Worm (Caenorhabditis elegans): ENCODE data around the gene gap-2.
A peak's percentile ranks its signal among the peaks of the same experiment; 100 is the strongest.

Gene gap-2

ce11 chrX:9543352-9543751, 71.1 kb downstream of the gap-2 start, which contains the start of gene F49E2.5:
Gene F49E2.5 (plus strand): TSS chrX:9543652.
- no peak for TF ChIP-seq med-1 (GFP tag; optimal IDR thresholded peaks at IDR 0.05; ENCODE audit: insufficient read depth)
- no peak for TF ChIP-seq ztf-29 (GFP tag; IDR thresholded peaks at IDR 0.05)
- no peak for TF ChIP-seq tab-1 (GFP tag; IDR thresholded peaks at IDR 0.05)
- no peak for TF ChIP-seq ref-1 (GFP tag; conservative IDR thresholded peaks at IDR 0.05)

- TF ChIP-seq T22C8.4 (GFP tag; IDR thresholded peaks at IDR 0.05), result no peak
- no peak for TF ChIP-seq klf-2 (GFP tag; conservative IDR thresholded peaks at IDR 0.05)
- no peak for TF ChIP-seq med-1 (GFP tag; optimal IDR thresholded peaks at IDR 0.05; ENCODE audit: insufficient read depth)
- no peak for TF ChIP-seq ztf-29 (GFP tag; IDR thresholded peaks at IDR 0.05)
- TF ChIP-seq tab-1 (GFP tag; IDR thresholded peaks at IDR 0.05), result no peak
- TF ChIP-seq ztf-23 (GFP tag; IDR thresholded peaks at IDR 0.05), result no peak
- TF ChIP-seq cog-1 (tag; optimal IDR thresholded peaks at IDR 0.05), result no peak
- TF ChIP-seq ref-1 (GFP tag; conservative IDR thresholded peaks at IDR 0.05), result no peak
- TF ChIP-seq flt-1 (GFP tag; IDR thresholded peaks at IDR 0.05), result no peak
Measured at ce11 chrX:9544405-9544804, 72.1 kb downstream of the gap-2 start.

ce11 chrX:9546640-9547039, 74.4 kb downstream of the gap-2 start:
- TF ChIP-seq cog-1 (tag; optimal IDR thresholded peaks at IDR 0.05), result no peak
- TF ChIP-seq flt-1 (GFP tag; IDR thresholded peaks at IDR 0.05), result no peak
- no peak for TF ChIP-seq ztf-23 (GFP tag; IDR thresholded peaks at IDR 0.05)
- TF ChIP-seq ztf-29 (GFP tag; IDR thresholded peaks at IDR 0.05), result no peak
- no peak for TF ChIP-seq T22C8.4 (GFP tag; IDR thresholded peaks at IDR 0.05)
- TF ChIP-seq med-1 (GFP tag; optimal IDR thresholded peaks at IDR 0.05; ENCODE audit: insufficient read depth), result no peak
- no peak for TF ChIP-seq tab-1 (GFP tag; IDR thresholded peaks at IDR 0.05)
- TF ChIP-seq ref-1 (GFP tag; conservative IDR thresholded peaks at IDR 0.05), result no peak
- TF ChIP-seq klf-2 (GFP tag; conservative IDR thresholded peaks at IDR 0.05), result no peak

ce11 chrX:9547264-9547751, 75.0 kb downstream of the gap-2 start:
- TF ChIP-seq ztf-23 (GFP tag; IDR thresholded peaks at IDR 0.05), result no peak
- no peak for TF ChIP-seq flt-1 (GFP tag; IDR thresholded peaks at IDR 0.05)
- TF ChIP-seq ztf-29 (GFP tag; IDR thresholded peaks at IDR 0.05), result no peak
- TF ChIP-seq cog-1 (tag; optimal IDR thresholded peaks at IDR 0.05), result no peak
- TF ChIP-seq klf-2 (GFP tag; conservative IDR thresholded peaks at IDR 0.05), result no peak
- no peak for TF ChIP-seq med-1 (GFP tag; optimal IDR thresholded peaks at IDR 0.05; ENCODE audit: insufficient read depth)
- no peak for TF ChIP-seq ref-1 (GFP tag; conservative IDR thresholded peaks at IDR 0.05)
- no peak for TF ChIP-seq T22C8.4 (GFP tag; IDR thresholded peaks at IDR 0.05)
- TF ChIP-seq tab-1 (GFP tag; IDR thresholded peaks at IDR 0.05), result no peak

- TF ChIP-seq ztf-23 (GFP tag; IDR thresholded peaks at IDR 0.05), result no peak
- TF ChIP-seq ref-1 (GFP tag; conservative IDR thresholded peaks at IDR 0.05), result no peak
- TF ChIP-seq T22C8.4 (GFP tag; IDR thresholded peaks at IDR 0.05), result no peak
Measured at ce11 chrX:9548011-9548795, 75.9 kb downstream of the gap-2 start.

ce11 chrX:9548890-9549289, 76.6 kb downstream of the gap-2 start:
- no peak for TF ChIP-seq ztf-23 (GFP tag; IDR thresholded peaks at IDR 0.05)
- TF ChIP-seq ref-1 (GFP tag; conservative IDR thresholded peaks at IDR 0.05), result no peak
- TF ChIP-seq flt-1 (GFP tag; IDR thresholded peaks at IDR 0.05), result no peak
- no peak for TF ChIP-seq tab-1 (GFP tag; IDR thresholded peaks at IDR 0.05)
- no peak for TF ChIP-seq med-1 (GFP tag; optimal IDR thresholded peaks at IDR 0.05; ENCODE audit: insufficient read depth)
- no peak for TF ChIP-seq T22C8.4 (GFP tag; IDR thresholded peaks at IDR 0.05)
- no peak for TF ChIP-seq ztf-29 (GFP tag; IDR thresholded peaks at IDR 0.05)
- no peak for TF ChIP-seq cog-1 (tag; optimal IDR thresholded peaks at IDR 0.05)
- no peak for TF ChIP-seq klf-2 (GFP tag; conservative IDR thresholded peaks at IDR 0.05)

ce11 chrX:9549657-9550369, 77.5 kb downstream of the gap-2 start:
- TF ChIP-seq flt-1 (GFP tag; IDR thresholded peaks at IDR 0.05) (no peak), ztf-23 (GFP tag; IDR thresholded peaks at IDR 0.05) (no peak), cog-1 (tag; optimal IDR thresholded peaks at IDR 0.05) (no peak), klf-2 (GFP tag; conservative IDR thresholded peaks at IDR 0.05) (no peak), T22C8.4 (GFP tag; IDR thresholded peaks at IDR 0.05) (no peak), ztf-29 (GFP tag; IDR thresholded peaks at IDR 0.05) (no peak), ref-1 (GFP tag; conservative IDR thresholded peaks at IDR 0.05) (no peak), med-1 (GFP tag; optimal IDR thresholded peaks at IDR 0.05; ENCODE audit: insufficient read depth) (no peak), tab-1 (GFP tag; IDR thresholded peaks at IDR 0.05) (no peak)

ce11 chrX:9550519-9550918, 78.2 kb downstream of the gap-2 start:
- TF ChIP-seq ztf-23 (GFP tag; IDR thresholded peaks at IDR 0.05) (no peak), klf-2 (GFP tag; conservative IDR thresholded peaks at IDR 0.05) (no peak), flt-1 (GFP tag; IDR thresholded peaks at IDR 0.05) (no peak), ref-1 (GFP tag; conservative IDR thresholded peaks at IDR 0.05) (no peak), med-1 (GFP tag; optimal IDR thresholded peaks at IDR 0.05; ENCODE audit: insufficient read depth) (no peak), cog-1 (tag; optimal IDR thresholded peaks at IDR 0.05) (no peak), tab-1 (GFP tag; IDR thresholded peaks at IDR 0.05) (no peak)

- TF ChIP-seq klf-2 (GFP tag; conservative IDR thresholded peaks at IDR 0.05) (no peak), cog-1 (tag; optimal IDR thresholded peaks at IDR 0.05) (no peak), ztf-29 (GFP tag; IDR thresholded peaks at IDR 0.05) (no peak)
Measured at ce11 chrX:9551112-9551511, 78.8 kb downstream of the gap-2 start.

- TF ChIP-seq klf-2 (GFP tag; conservative IDR thresholded peaks at IDR 0.05) (no peak), flt-1 (GFP tag; IDR thresholded peaks at IDR 0.05) (0 out of 2 replicates have a peak, but pooled peaks have one; percentile 20)
Measured at ce11 chrX:9552404-9552803, 80.1 kb downstream of the gap-2 start.

All from whole organism, midembryonic.